Fruit fly (Drosophila melanogaster) whole organism, embryonic: ENCODE data around the gene Cpr67Fa1.

Experiments
- ATbp ChIP-seq: fragments of 200-800 bp; sonication (Bioruptor generic); optimal IDR thresholded peaks from 2 replicates; lab custom pipeline; 2017; ENCODE audit warnings: missing biosample characterization, mild to moderate bottlenecking, missing genetic modification characterization, missing genetic modification reagents
- Asciz ChIP-seq: fragments of 200-800 bp; sonication (Bioruptor generic); optimal IDR thresholded peaks from 2 replicates; lab custom pipeline; 2017; ENCODE audit warnings: missing biosample characterization, mild to moderate bottlenecking, missing genetic modification characterization, missing genetic modification reagents
- Atf-2 ChIP-seq: fragments of 200-800 bp; sonication (Bioruptor generic); optimal IDR thresholded peaks from 2 replicates; lab custom pipeline; 2016; ENCODE audit warnings: missing biosample characterization, missing genetic modification characterization
- CG10431 ChIP-seq: fragments of 200-800 bp; sonication (Bioruptor generic); optimal IDR thresholded peaks from 3 replicates; lab custom pipeline; 2018; ENCODE audit warnings: missing biosample characterization, mild to moderate bottlenecking, missing genetic modification characterization
- CG10979 ChIP-seq: fragments of 200-800 bp; sonication (Bioruptor generic); optimal IDR thresholded peaks from 2 replicates; lab custom pipeline; 2018; ENCODE audit warnings: missing biosample characterization, mild to moderate bottlenecking, missing genetic modification characterization, moderate library complexity
- CG11398 ChIP-seq: fragments of 200-800 bp; sonication (Bioruptor generic); optimal IDR thresholded peaks from 2 replicates; lab custom pipeline; 2016; ENCODE audit warnings: missing biosample characterization, missing genetic modification characterization
- CG11560 ChIP-seq: fragments of 200-800 bp; sonication (Bioruptor generic); IDR thresholded peaks from 3 replicates; pipeline ENCODE4 v1.3.6; 2022; ENCODE audit warnings: missing biosample characterization, missing genetic modification characterization
- CG13287 ChIP-seq: fragments of 200-800 bp; sonication (Bioruptor generic); IDR thresholded peaks from 2 replicates; pipeline ENCODE4 v1.3.6; 2022; ENCODE audit warnings: missing biosample characterization, missing genetic modification characterization; ENCODE audit not compliant: partially characterized antibody
- CG1603 ChIP-seq: fragments of 200-800 bp; sonication (Bioruptor generic); optimal IDR thresholded peaks from 2 replicates; lab custom pipeline; 2019; ENCODE audit warnings: missing biosample characterization, mild to moderate bottlenecking, missing genetic modification characterization, moderate library complexity
- CG18262 ChIP-seq: fragments of 200-800 bp; optimal IDR thresholded peaks from 3 replicates; lab custom pipeline; 2019; ENCODE audit warnings: missing biosample characterization, mild to moderate bottlenecking, missing genetic modification characterization, moderate library complexity
- CG1832 ChIP-seq: fragments of 200-800 bp; sonication (Bioruptor generic); optimal IDR thresholded peaks from 2 replicates; lab custom pipeline; 2017; ENCODE audit warnings: missing biosample characterization, mild to moderate bottlenecking, missing genetic modification characterization, inconsistent platforms
- CG2678 ChIP-seq: fragments of 200-800 bp; sonication (Bioruptor generic); optimal IDR thresholded peaks from 3 replicates; lab custom pipeline; 2019; ENCODE audit warnings: missing biosample characterization, mild to moderate bottlenecking, missing genetic modification characterization, moderate library complexity
- CG30431 ChIP-seq: fragments of 200-800 bp; sonication (Bioruptor generic); optimal IDR thresholded peaks from 2 replicates; lab custom pipeline; 2017; ENCODE audit warnings: missing biosample characterization, missing genetic modification characterization
- CG32772 ChIP-seq: fragments of 200-800 bp; sonication (Bioruptor generic); IDR thresholded peaks from 2 replicates; pipeline ENCODE4 v1.3.6; 2022; ENCODE audit warnings: missing biosample characterization, missing genetic modification characterization
- CG33557 ChIP-seq: fragments of 200-800 bp; sonication (Bioruptor generic); optimal IDR thresholded peaks from 2 replicates; lab custom pipeline; 2019; ENCODE audit warnings: missing biosample characterization, mild to moderate bottlenecking, missing genetic modification characterization, moderate library complexity
- CG42726 ChIP-seq: fragments of 200-800 bp; sonication (Bioruptor generic); IDR thresholded peaks from 2 replicates; pipeline ENCODE4 v1.3.6; 2022; ENCODE audit warnings: missing biosample characterization, missing genetic modification characterization; ENCODE audit not compliant: partially characterized antibody
- CG4360 ChIP-seq: fragments of 200-800 bp; sonication (Bioruptor generic); IDR thresholded peaks from 2 replicates; pipeline ENCODE4 v1.3.6; 2022; ENCODE audit warnings: missing biosample characterization, missing genetic modification characterization
- CG5953 ChIP-seq: fragments of 200-800 bp; sonication (Bioruptor generic); IDR thresholded peaks from 2 replicates; pipeline ENCODE4 v1.3.6; 2022; ENCODE audit warnings: missing biosample characterization, missing genetic modification characterization
- CG6854 ChIP-seq: fragments of 200-800 bp; sonication (Bioruptor generic); optimal IDR thresholded peaks from 3 replicates; lab custom pipeline; 2017; ENCODE audit warnings: missing biosample characterization, mild to moderate bottlenecking, missing genetic modification characterization
- CG7745 ChIP-seq: fragments of 200-800 bp; sonication (Bioruptor generic); optimal IDR thresholded peaks from 2 replicates; lab custom pipeline; 2018; ENCODE audit warnings: missing biosample characterization, mild to moderate bottlenecking, missing genetic modification characterization, moderate library complexity
- CG7987 ChIP-seq: fragments of 200-800 bp; sonication (Bioruptor generic); optimal IDR thresholded peaks from 2 replicates; lab custom pipeline; 2018; ENCODE audit warnings: missing biosample characterization, mild to moderate bottlenecking, missing genetic modification characterization, moderate library complexity
- CG8089 ChIP-seq: fragments of 200-800 bp; sonication (Bioruptor generic); optimal IDR thresholded peaks from 3 replicates; lab custom pipeline; 2016; ENCODE audit warnings: missing biosample characterization, missing genetic modification characterization
- CG8924 ChIP-seq: fragments of 200-800 bp; optimal IDR thresholded peaks from 3 replicates; lab custom pipeline; 2019; ENCODE audit warnings: missing biosample characterization, mild to moderate bottlenecking, missing genetic modification characterization, moderate library complexity
- Deaf1 ChIP-seq: fragments of 200-800 bp; optimal IDR thresholded peaks from 3 replicates; lab custom pipeline; 2019; ENCODE audit warnings: missing biosample characterization, mild to moderate bottlenecking, missing genetic modification characterization, moderate library complexity
- Doc2 ChIP-seq: fragments of 200-800 bp; sonication (Bioruptor generic); IDR thresholded peaks from 2 replicates; pipeline ENCODE4 v1.3.6; 2022; ENCODE audit warnings: missing biosample characterization, missing genetic modification characterization
- Doc3 ChIP-seq: fragments of 200-800 bp; sonication (Bioruptor generic); IDR thresholded peaks from 3 replicates; pipeline ENCODE4 v1.3.6; 2022; ENCODE audit warnings: missing biosample characterization, missing genetic modification characterization; ENCODE audit not compliant: partially characterized antibody
- Dp ChIP-seq: fragments of 200-800 bp; sonication (Bioruptor generic); optimal IDR thresholded peaks from 2 replicates; lab custom pipeline; 2018; ENCODE audit warnings: missing biosample characterization, mild to moderate bottlenecking, missing genetic modification characterization, moderate library complexity
- Drgx ChIP-seq: fragments of 200-800 bp; sonication (Bioruptor generic); IDR thresholded peaks from 2 replicates; pipeline ENCODE4 v1.3.6; 2022; ENCODE audit warnings: missing biosample characterization, missing genetic modification characterization
- HHEX ChIP-seq: fragments of 200-800 bp; sonication (Bioruptor generic); optimal IDR thresholded peaks from 3 replicates; lab custom pipeline; 2017; ENCODE audit warnings: missing biosample characterization, mild to moderate bottlenecking, missing genetic modification characterization, missing genetic modification reagents
- HmgD ChIP-seq: fragments of 200-800 bp; sonication (Bioruptor generic); optimal IDR thresholded peaks from 3 replicates; lab custom pipeline; 2016; ENCODE audit warnings: missing biosample characterization, missing genetic modification characterization
- Hr51 ChIP-seq, 2 experiments: fragments of 200-800 bp; sonication (Bioruptor generic); optimal IDR thresholded peaks; 2 replicates in 1 of 2; 3 replicates in 1 of 2; lab custom pipeline; 2016 to 2018; ENCODE audit warnings: missing biosample characterization in 2 of 2, missing genetic modification characterization in 2 of 2, mild to moderate bottlenecking in 1 of 2, moderate library complexity in 1 of 2
- Hr78 ChIP-seq, 2 experiments: fragments of 200-800 bp in 1 of 2; fragments of >200 bp in 1 of 2; sonication (Bioruptor generic) in 1 of 2; optimal IDR thresholded peaks; 2 replicates each; lab custom pipeline; 2017 to 2019; ENCODE audit warnings: missing biosample characterization in 2 of 2, missing genetic modification characterization in 2 of 2, mild to moderate bottlenecking in 1 of 2, moderate library complexity in 1 of 2
- Jarid2 ChIP-seq: fragments of 200-800 bp; sonication (Bioruptor generic); optimal IDR thresholded peaks from 3 replicates; lab custom pipeline; 2017; ENCODE audit warnings: mild to moderate bottlenecking, missing biosample characterization, missing genetic modification reagents, missing genetic modification characterization
- Kr ChIP-seq: fragments of 200-800 bp; sonication (Bioruptor generic); optimal IDR thresholded peaks from 2 replicates; lab custom pipeline; 2017; ENCODE audit warnings: missing biosample characterization, mild to moderate bottlenecking, missing genetic modification characterization
- MESR4 ChIP-seq: fragments of 200-800 bp; sonication (Bioruptor generic); optimal IDR thresholded peaks from 2 replicates; lab custom pipeline; 2018; ENCODE audit warnings: missing biosample characterization, mild to moderate bottlenecking, missing genetic modification characterization, moderate library complexity
- Xrp1 ChIP-seq: fragments of 200-800 bp; sonication (Bioruptor generic); IDR thresholded peaks from 2 replicates; pipeline ENCODE4 v1.3.6; 2022; ENCODE audit warnings: missing biosample characterization, missing genetic modification characterization
- ac ChIP-seq: fragments of 200-800 bp; sonication (Bioruptor generic); optimal IDR thresholded peaks from 3 replicates; lab custom pipeline; 2017; ENCODE audit warnings: missing biosample characterization, mild to moderate bottlenecking, missing genetic modification characterization
- ash1 ChIP-seq: fragments of 200-800 bp; sonication (Bioruptor generic); optimal IDR thresholded peaks from 2 replicates; lab custom pipeline; 2018; ENCODE audit warnings: missing biosample characterization, mild to moderate bottlenecking, missing genetic modification characterization
- chif ChIP-seq, 2 experiments: fragments of 200-800 bp; sonication (Bioruptor generic); optimal IDR thresholded peaks; 3 replicates each; lab custom pipeline; 2016; ENCODE audit warnings: missing biosample characterization in 2 of 2, missing genetic modification characterization in 2 of 2
- crp ChIP-seq, 2 experiments: fragments of 200-800 bp; sonication (Bioruptor generic); optimal IDR thresholded peaks; 2 replicates in 1 of 2; 3 replicates in 1 of 2; lab custom pipeline; 2017; ENCODE audit warnings: missing biosample characterization in 2 of 2, missing genetic modification characterization in 2 of 2, mild to moderate bottlenecking in 1 of 2, moderate library complexity in 1 of 2
- ham ChIP-seq: fragments of 200-800 bp; sonication (Bioruptor generic); IDR thresholded peaks from 2 replicates; pipeline ENCODE4 v1.3.6; 2022; ENCODE audit warnings: missing biosample characterization, missing genetic modification characterization
- lola ChIP-seq, 3 experiments: fragments of >200 bp in 2 of 3; fragments of 200-800 bp in 1 of 3; sonication (Bioruptor generic) in 1 of 3; optimal IDR thresholded peaks; 2 replicates each; lab custom pipeline; 2017 to 2019; ENCODE audit warnings: missing biosample characterization in 3 of 3, missing genetic modification characterization in 3 of 3, mild to moderate bottlenecking in 1 of 3, moderate library complexity in 1 of 3
- maf-S ChIP-seq: fragments of 200-800 bp; sonication (Bioruptor generic); optimal IDR thresholded peaks from 2 replicates; lab custom pipeline; 2016; ENCODE audit warnings: missing biosample characterization, missing genetic modification characterization
- nau ChIP-seq: fragments of 200-800 bp; sonication (Bioruptor generic); optimal IDR thresholded peaks from 3 replicates; lab custom pipeline; 2017; ENCODE audit warnings: missing biosample characterization, mild to moderate bottlenecking, missing genetic modification characterization, missing genetic modification reagents
- nmo ChIP-seq: fragments of 200-800 bp; sonication (Bioruptor generic); optimal IDR thresholded peaks from 2 replicates; lab custom pipeline; 2018; ENCODE audit warnings: missing biosample characterization, mild to moderate bottlenecking, missing genetic modification characterization, moderate library complexity
- run ChIP-seq: fragments of 200-800 bp; sonication (Bioruptor generic); optimal IDR thresholded peaks from 3 replicates; lab custom pipeline; 2018; ENCODE audit warnings: missing biosample characterization, mild to moderate bottlenecking, missing genetic modification characterization
- stwl ChIP-seq: fragments of 200-800 bp; sonication (Bioruptor generic); optimal IDR thresholded peaks from 3 replicates; lab custom pipeline; 2018; ENCODE audit warnings: missing biosample characterization, mild to moderate bottlenecking, missing genetic modification characterization, moderate library complexity
- twi ChIP-seq: fragments of 200-800 bp; optimal IDR thresholded peaks from 2 replicates; lab custom pipeline; 2019; ENCODE audit warnings: missing biosample characterization, mild to moderate bottlenecking, missing genetic modification characterization, moderate library complexity
- tx ChIP-seq: fragments of 200-800 bp; sonication (Bioruptor generic); optimal IDR thresholded peaks from 2 replicates; lab custom pipeline; 2016; ENCODE audit warnings: missing biosample characterization, missing genetic modification characterization

Cpr67Fa1 gene

DNA sequence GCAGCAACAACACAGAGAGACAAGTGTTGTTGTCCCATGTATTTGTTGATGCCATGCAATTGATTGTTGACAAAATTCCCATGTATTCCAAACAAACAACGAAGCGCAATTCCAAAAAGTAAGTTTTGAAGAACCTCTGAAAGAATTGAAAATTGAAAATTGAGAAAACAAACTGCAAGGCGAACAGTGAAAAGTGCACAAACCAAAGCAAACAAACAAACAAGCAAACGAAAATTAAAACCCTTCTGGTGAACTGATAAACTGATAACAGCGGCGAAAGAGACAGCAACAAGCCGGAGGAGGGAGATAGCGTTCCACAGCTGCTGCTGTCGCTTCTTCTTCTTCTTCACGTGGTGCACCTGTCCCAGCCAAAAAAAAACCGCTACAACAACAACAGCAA lies 31.2 kb upstream of the Cpr67Fa1 start (continued):
- peak; percentile 54 for TF ChIP-seq Jarid2 (GFP tag; lab: Kevin White, UChicago)
- TF ChIP-seq twi (tag; lab: Kevin White, UChicago), result peak; percentile 2
- TF ChIP-seq CG11560 (tag; lab: Robert Waterston, UW), result no peak
- peak; percentile 97 for TF ChIP-seq CG10431 (GFP tag; lab: Kevin White, UChicago)
- peak; percentile 12 for TF ChIP-seq CG1603 (tag; lab: Kevin White, UChicago)
- no peak for TF ChIP-seq Dp (GFP tag; lab: Kevin White, UChicago)
- peak; percentile 35 for TF ChIP-seq maf-S (GFP tag; lab: Kevin White, UChicago)
- no peak for TF ChIP-seq run (tag; lab: Kevin White, UChicago)
- no peak for TF ChIP-seq Doc2 (GFP tag; lab: Robert Waterston, UW)
- TF ChIP-seq Atf-2 (GFP tag; lab: Kevin White, UChicago), result peak; percentile 3
- no peak for TF ChIP-seq ash1 (GFP tag; lab: Kevin White, UChicago)
- TF ChIP-seq nau, result peak; percentile 37
- TF ChIP-seq crp (GFP tag; optimal IDR thresholded peaks at IDR 0.05; lab: Kevin White, UChicago), result peak in 1 of 2 experiments; percentile 48
- TF ChIP-seq chif (GFP tag; optimal IDR thresholded peaks at IDR 0.05; lab: Kevin White, UChicago), result peak; percentile 18
- no peak for TF ChIP-seq CG6854 (GFP tag; lab: Kevin White, UChicago)
- no peak for TF ChIP-seq CG8089 (GFP tag; lab: Kevin White, UChicago)
- peak; percentile 47 for TF ChIP-seq Asciz (GFP tag; lab: Kevin White, UChicago)
- no peak for TF ChIP-seq CG42726 (GFP tag; lab: Robert Waterston, UW)
- TF ChIP-seq HHEX (GFP tag; lab: Kevin White, UChicago), result peak; percentile 15
- peak; percentile 15 for TF ChIP-seq CG8924 (tag; lab: Kevin White, UChicago)
- no peak for TF ChIP-seq ham (GFP tag; lab: Robert Waterston, UW)
- TF ChIP-seq Kr, result peak; percentile 90
- TF ChIP-seq MESR4 (GFP tag; lab: Kevin White, UChicago), result no peak
- TF ChIP-seq nmo, result no peak
- no peak for TF ChIP-seq CG5953
- peak; percentile 22 for TF ChIP-seq CG18262 (tag; lab: Kevin White, UChicago)
- peak; percentile 69; the same call in 1 of the 2 replicates for TF ChIP-seq CG4360 (GFP tag; lab: Robert Waterston, UW)
- TF ChIP-seq CG30431 (GFP tag; lab: Kevin White, UChicago), result no peak
- TF ChIP-seq tx, result no peak
- no peak for TF ChIP-seq Doc3 (GFP tag; lab: Robert Waterston, UW)
- peak; percentile 76 for TF ChIP-seq ac (GFP tag; lab: Kevin White, UChicago)
- TF ChIP-seq CG1832 (GFP tag; lab: Kevin White, UChicago), result peak; percentile 57
- peak; percentile 46 for TF ChIP-seq ATbp (GFP tag; lab: Kevin White, UChicago)
- peak; percentile 50 for TF ChIP-seq CG11398 (GFP tag; lab: Kevin White, UChicago)
- peak in 1 of 3 experiments; percentile 38 for TF ChIP-seq lola (GFP tag; optimal IDR thresholded peaks at IDR 0.05; lab: Kevin White, UChicago)
- TF ChIP-seq CG13287 (GFP tag; lab: Robert Waterston, UW), result no peak
- no peak for TF ChIP-seq CG2678 (tag; lab: Kevin White, UChicago)
- TF ChIP-seq Hr78 (GFP tag; optimal IDR thresholded peaks at IDR 0.05; lab: Kevin White, UChicago), result no peak
- no peak for TF ChIP-seq Deaf1
- TF ChIP-seq CG7745 (tag; lab: Kevin White, UChicago), result no peak
- TF ChIP-seq CG32772 (GFP tag; lab: Robert Waterston, UW), result no peak
- peak; percentile 38 for TF ChIP-seq CG33557
- TF ChIP-seq Drgx (GFP tag; lab: Robert Waterston, UW), result no peak
- TF ChIP-seq Hr51 (GFP tag; optimal IDR thresholded peaks at IDR 0.05; lab: Kevin White, UChicago), result no peak
- peak; percentile 9 for TF ChIP-seq stwl (tag; lab: Kevin White, UChicago)
- TF ChIP-seq CG7987, result peak; percentile 9
- TF ChIP-seq Xrp1 (GFP tag; lab: Robert Waterston, UW), result peak; percentile 45
- TF ChIP-seq CG10979, result peak; percentile 7
- TF ChIP-seq HmgD, result no peak
